Fruit fly (Drosophila melanogaster) whole organism, prepupa: ENCODE data around the gene Gyc89Db.

Experiments
- CG11762 ChIP-seq: fragments of 200-800 bp; sonication (Bioruptor generic); optimal IDR thresholded peaks from 3 replicates; lab custom pipeline; 2016; ENCODE audit warnings: missing biosample characterization, missing genetic modification characterization; ENCODE audit not compliant: insufficient read depth
- CG15336 ChIP-seq: fragments of 200-800 bp; sonication (Bioruptor generic); IDR thresholded peaks from 2 replicates; pipeline ENCODE4 v1.3.6; 2022; ENCODE audit warnings: missing biosample characterization, missing genetic modification characterization
- CG16779 ChIP-seq: fragments of 200-800 bp; sonication (Bioruptor generic); optimal IDR thresholded peaks from 3 replicates; lab custom pipeline; 2017; ENCODE audit warnings: missing biosample characterization, mild to moderate bottlenecking, missing genetic modification characterization
- CG6163 ChIP-seq: fragments of 200-800 bp; sonication (Bioruptor generic); IDR thresholded peaks from 3 replicates; pipeline ENCODE4 v1.3.6; 2022; ENCODE audit warnings: missing biosample characterization, missing genetic modification characterization
- CG6808 ChIP-seq: fragments of 200-800 bp; sonication (Bioruptor generic); optimal IDR thresholded peaks from 3 replicates; lab custom pipeline; 2017; ENCODE audit warnings: missing biosample characterization, missing genetic modification characterization, mild to moderate bottlenecking, moderate library complexity, missing genetic modification reagents
- Gug ChIP-seq: fragments of 200-800 bp; sonication (Bioruptor generic); IDR thresholded peaks from 2 replicates; pipeline ENCODE4 v1.3.6; 2022; ENCODE audit warnings: missing biosample characterization, missing genetic modification characterization
- Hr38 ChIP-seq: sonication (Bioruptor generic); optimal IDR thresholded peaks from 2 replicates; lab custom pipeline; 2016; ENCODE audit warnings: missing biosample characterization, missing genetic modification characterization
- Hr39 ChIP-seq: fragments of 200-800 bp; sonication (Bioruptor generic); optimal IDR thresholded peaks from 2 replicates; lab custom pipeline; 2016; ENCODE audit warnings: missing biosample characterization, missing genetic modification characterization
- Met ChIP-seq: fragments of 200-800 bp; sonication (Bioruptor generic); optimal IDR thresholded peaks from 3 replicates; lab custom pipeline; 2016; ENCODE audit warnings: missing biosample characterization, missing genetic modification characterization
- OdsH ChIP-seq: fragments of 200-800 bp; sonication (Bioruptor generic); optimal IDR thresholded peaks from 3 replicates; lab custom pipeline; 2016; ENCODE audit warnings: missing biosample characterization, missing genetic modification characterization
- Sox102F ChIP-seq: fragments of 200-800 bp; sonication (Bioruptor generic); optimal IDR thresholded peaks from 2 replicates; lab custom pipeline; 2016; ENCODE audit warnings: missing biosample characterization, mild to moderate bottlenecking, missing genetic modification characterization
- dsx ChIP-seq: fragments of 200-800 bp; optimal IDR thresholded peaks from 3 replicates; lab custom pipeline; 2019; ENCODE audit warnings: missing biosample characterization, mild to moderate bottlenecking, missing genetic modification characterization, moderate library complexity; ENCODE audit not compliant: poor library complexity, severe bottlenecking
- lz ChIP-seq: fragments of 200-800 bp; sonication (Bioruptor generic); optimal IDR thresholded peaks from 3 replicates; lab custom pipeline; 2016; ENCODE audit warnings: missing biosample characterization, missing genetic modification characterization

DNA sequence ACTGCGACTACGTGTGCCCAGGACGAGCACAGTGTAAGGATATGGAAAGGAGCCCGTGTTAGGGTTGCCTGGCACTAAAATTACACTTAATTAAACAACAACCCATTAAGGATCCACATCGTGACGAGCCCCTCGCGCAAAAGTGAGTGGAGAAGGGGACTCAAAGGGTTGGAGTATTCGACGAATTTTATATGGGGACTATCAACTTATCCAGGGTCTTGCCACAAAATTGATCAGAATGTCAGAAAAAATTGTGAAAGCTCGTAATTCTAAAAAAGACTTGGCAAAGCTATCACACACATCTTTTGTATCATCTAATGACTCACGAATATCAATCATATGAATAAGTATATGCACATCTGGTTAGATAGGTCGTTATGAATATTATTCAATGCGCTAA lies 46.5 kb upstream of the Gyc89Db start, which contains the start of gene CG31279:
- TF ChIP-seq dsx (GFP tag; lab: Kevin White, UChicago) (no peak), CG6163 (no peak), Gug (GFP tag; lab: Robert Waterston, UW) (no peak), OdsH (no peak), Hr38 (GFP tag; lab: Kevin White, UChicago) (no peak), lz (no peak), Met (GFP tag; lab: Kevin White, UChicago) (no peak), Hr39 (GFP tag; lab: Kevin White, UChicago) (no peak), CG6808 (GFP tag; lab: Kevin White, UChicago) (no peak), CG11762 (GFP tag; lab: Kevin White, UChicago) (no peak), CG15336 (no peak), Sox102F (no peak), CG16779 (no peak)
